Worm (Caenorhabditis elegans): Measurements from ENCODE around the gene Y52E8A.3.

ce11 chrII:4337731-4338130 lies 31.0 kb upstream of the Y52E8A.3 start:
- no peak for TF ChIP-seq mab-5 (tag; optimal IDR thresholded peaks at IDR 0.05)
- no peak for TF ChIP-seq ZK546.5 (tag; optimal IDR thresholded peaks at IDR 0.05)
- TF ChIP-seq dmd-4 (tag; optimal IDR thresholded peaks at IDR 0.05): no peak
- TF ChIP-seq peb-1 (tag; optimal IDR thresholded peaks at IDR 0.05): no peak
- TF ChIP-seq ceh-82 (tag; optimal IDR thresholded peaks at IDR 0.05): no peak
- TF ChIP-seq nhr-129 (tag; optimal IDR thresholded peaks at IDR 0.05): no peak
- TF ChIP-seq ama-1 (optimal IDR thresholded peaks at IDR 0.05): no peak
- no peak for TF ChIP-seq fos-1 (tag; optimal IDR thresholded peaks at IDR 0.05)
- no peak for TF ChIP-seq elt-3 (tag; optimal IDR thresholded peaks at IDR 0.05)
- TF ChIP-seq alr-1 (tag; optimal IDR thresholded peaks at IDR 0.05): no peak
- no peak for TF ChIP-seq unc-62 (GFP tag; optimal IDR thresholded peaks at IDR 0.05)
- no peak for TF ChIP-seq mdl-1 (tag; optimal IDR thresholded peaks at IDR 0.05)
- no peak for TF ChIP-seq nhr-12 (tag; optimal IDR thresholded peaks at IDR 0.05)
- TF ChIP-seq lsy-2 (tag; optimal IDR thresholded peaks at IDR 0.05): no peak
